Worm (Caenorhabditis elegans): ENCODE data around the gene srbc-8.

The srbc-8 gene

ce11 chrV:7436911-7437310 is 48.0 kb downstream of the srbc-8 start:
- TF ChIP-seq T22C8.4 (GFP tag; IDR thresholded peaks at IDR 0.05) (no peak), cog-1 (tag; optimal IDR thresholded peaks at IDR 0.05) (no peak), ztf-29 (GFP tag; IDR thresholded peaks at IDR 0.05) (no peak), ref-1 (GFP tag; conservative IDR thresholded peaks at IDR 0.05) (no peak), klf-2 (GFP tag; conservative IDR thresholded peaks at IDR 0.05) (no peak), tab-1 (GFP tag; IDR thresholded peaks at IDR 0.05) (no peak), med-1 (GFP tag; optimal IDR thresholded peaks at IDR 0.05; ENCODE audit: insufficient read depth) (no peak), ztf-23 (GFP tag; IDR thresholded peaks at IDR 0.05) (no peak), flt-1 (GFP tag; IDR thresholded peaks at IDR 0.05) (no peak)

DNA sequence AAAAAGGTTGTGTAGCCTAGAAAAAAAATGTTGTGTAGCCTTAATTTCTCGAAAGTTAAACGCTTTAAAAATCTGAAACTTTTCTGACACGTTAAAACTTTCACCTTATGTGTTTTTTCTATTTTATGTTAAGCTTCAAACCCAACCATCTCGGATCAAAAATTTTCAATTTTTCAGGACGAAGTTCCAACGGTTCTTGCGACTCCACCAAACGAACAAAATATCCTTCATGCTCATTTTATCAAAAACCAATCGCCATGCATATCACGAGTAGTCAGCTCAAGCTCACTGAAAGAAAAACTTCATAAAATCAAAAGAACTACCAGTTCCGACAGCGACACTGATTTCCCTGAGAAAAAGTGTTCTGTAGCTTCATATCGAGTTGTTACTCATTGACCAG is 48.4 kb downstream of the srbc-8 start:
- TF ChIP-seq klf-2 (GFP tag; conservative IDR thresholded peaks at IDR 0.05) (no peak), med-1 (GFP tag; optimal IDR thresholded peaks at IDR 0.05; ENCODE audit: insufficient read depth) (no peak), flt-1 (GFP tag; IDR thresholded peaks at IDR 0.05) (no peak), ztf-29 (GFP tag; IDR thresholded peaks at IDR 0.05) (no peak), cog-1 (tag; optimal IDR thresholded peaks at IDR 0.05) (no peak), T22C8.4 (GFP tag; IDR thresholded peaks at IDR 0.05) (no peak), ztf-23 (GFP tag; IDR thresholded peaks at IDR 0.05) (no peak), tab-1 (GFP tag; IDR thresholded peaks at IDR 0.05) (no peak), ref-1 (GFP tag; conservative IDR thresholded peaks at IDR 0.05) (no peak)

- no peak for TF ChIP-seq cog-1 (tag; optimal IDR thresholded peaks at IDR 0.05)
- no peak for TF ChIP-seq flt-1 (GFP tag; IDR thresholded peaks at IDR 0.05)
- TF ChIP-seq ztf-23 (GFP tag; IDR thresholded peaks at IDR 0.05): no peak
- TF ChIP-seq tab-1 (GFP tag; IDR thresholded peaks at IDR 0.05): no peak
- no peak for TF ChIP-seq klf-2 (GFP tag; conservative IDR thresholded peaks at IDR 0.05)
- TF ChIP-seq T22C8.4 (GFP tag; IDR thresholded peaks at IDR 0.05): no peak
- no peak for TF ChIP-seq ztf-29 (GFP tag; IDR thresholded peaks at IDR 0.05)
- TF ChIP-seq med-1 (GFP tag; optimal IDR thresholded peaks at IDR 0.05; ENCODE audit: insufficient read depth): no peak
- no peak for TF ChIP-seq ref-1 (GFP tag; conservative IDR thresholded peaks at IDR 0.05)
Observed at ce11 chrV:7435376-7436204, 49.3 kb downstream of the srbc-8 start, which contains the start of the genes ddo-2 and F25E5.8. Gene ddo-2 (minus strand): TSS chrV:7435705. Gene F25E5.8 (plus strand): TSS chrV:7435930.

ce11 chrV:7434805-7435363 is 50.0 kb downstream of the srbc-8 start:
- TF ChIP-seq klf-2 (GFP tag; conservative IDR thresholded peaks at IDR 0.05) (no peak), tab-1 (GFP tag; IDR thresholded peaks at IDR 0.05) (no peak), flt-1 (GFP tag; IDR thresholded peaks at IDR 0.05) (no peak), med-1 (GFP tag; optimal IDR thresholded peaks at IDR 0.05; ENCODE audit: insufficient read depth) (no peak), ztf-23 (GFP tag; IDR thresholded peaks at IDR 0.05) (no peak)
